Worm (Caenorhabditis elegans): Measurements from ENCODE around the gene R07E3.4.

- no peak for TF ChIP-seq sea-2 (GFP tag; IDR thresholded peaks at IDR 0.05)
- no peak for TF ChIP-seq pha-4 (tag; optimal IDR thresholded peaks at IDR 0.05)
These were observed 22.8 kb downstream of the R07E3.4 start, which contains the start of gene F41E7.6 for ce11 chrX:10310366-10310765.

All from whole organism, young adult.